Fruit fly (Drosophila melanogaster) whole organism, pupa: Measurements from ENCODE around the gene Sfp84E.

Experiments
- CG10348 ChIP-seq: fragments of 200-800 bp; sonication (Bioruptor generic); IDR thresholded peaks from 2 replicates; pipeline ENCODE4 v1.3.6; 2022; ENCODE audit warnings: missing biosample characterization, missing genetic modification characterization
- CG12605 ChIP-seq: fragments of 200-800 bp; sonication (Bioruptor generic); IDR thresholded peaks from 2 replicates; pipeline ENCODE4 v1.3.6; 2022; ENCODE audit warnings: missing biosample characterization, missing genetic modification characterization
- CG13204 ChIP-seq: fragments of 200-800 bp; sonication (Bioruptor generic); optimal IDR thresholded peaks from 2 replicates; lab custom pipeline; 2018; ENCODE audit warnings: missing biosample characterization, mild to moderate bottlenecking, missing genetic modification characterization, moderate library complexity
- CG14655 ChIP-seq: fragments of 200-800 bp; sonication (Bioruptor generic); optimal IDR thresholded peaks from 3 replicates; lab custom pipeline; 2017; ENCODE audit warnings: mild to moderate bottlenecking, missing biosample characterization, missing genetic modification reagents, missing genetic modification characterization
- CG15710 ChIP-seq: fragments of 200-800 bp; sonication (Bioruptor generic); optimal IDR thresholded peaks from 2 replicates; lab custom pipeline; 2018; ENCODE audit warnings: missing biosample characterization, mild to moderate bottlenecking, missing genetic modification characterization, moderate library complexity
- CG17806 ChIP-seq: fragments of 200-800 bp; sonication (Bioruptor generic); optimal IDR thresholded peaks from 2 replicates; lab custom pipeline; 2018; ENCODE audit warnings: missing biosample characterization, mild to moderate bottlenecking, missing genetic modification characterization, moderate library complexity
- CG32121 ChIP-seq: fragments of 200-800 bp; sonication (Bioruptor generic); IDR thresholded peaks from 2 replicates; pipeline ENCODE4 v1.3.6; 2022; ENCODE audit warnings: missing biosample characterization, missing genetic modification characterization
- CG34367 ChIP-seq: fragments of 200-800 bp; sonication (Bioruptor generic); optimal IDR thresholded peaks from 2 replicates; lab custom pipeline; 2018; ENCODE audit warnings: missing biosample characterization, mild to moderate bottlenecking, missing genetic modification characterization
- CG4496 ChIP-seq: fragments of 200-800 bp; sonication (Bioruptor generic); IDR thresholded peaks from 3 replicates; pipeline ENCODE4 v1.3.6; 2022; ENCODE audit warnings: missing biosample characterization, missing genetic modification characterization
- CG8159 ChIP-seq: fragments of 200-800 bp; sonication (Bioruptor generic); optimal IDR thresholded peaks from 3 replicates; lab custom pipeline; 2018; ENCODE audit warnings: missing biosample characterization, mild to moderate bottlenecking, missing genetic modification characterization, moderate library complexity
- CG8301 ChIP-seq: fragments of 200-800 bp; sonication (Bioruptor generic); optimal IDR thresholded peaks from 2 replicates; lab custom pipeline; 2018; ENCODE audit warnings: missing biosample characterization, mild to moderate bottlenecking, missing genetic modification characterization
- CG9948 ChIP-seq: fragments of 200-800 bp; sonication (Bioruptor generic); optimal IDR thresholded peaks from 2 replicates; lab custom pipeline; 2018; ENCODE audit warnings: missing biosample characterization, mild to moderate bottlenecking, missing genetic modification characterization, moderate library complexity
- D1 ChIP-seq: fragments of 200-800 bp; sonication (Bioruptor generic); optimal IDR thresholded peaks from 2 replicates; lab custom pipeline; 2018; ENCODE audit warnings: missing biosample characterization, mild to moderate bottlenecking, missing genetic modification characterization, moderate library complexity
- EcR ChIP-seq: fragments of 200-800 bp; sonication (Bioruptor generic); optimal IDR thresholded peaks from 3 replicates; lab custom pipeline; 2019; ENCODE audit warnings: missing biosample characterization, missing genetic modification characterization, mild to moderate bottlenecking, moderate library complexity, missing genetic modification reagents
- Ets98B ChIP-seq: fragments of 200-800 bp; sonication (Bioruptor generic); IDR thresholded peaks from 2 replicates; pipeline ENCODE4 v1.3.6; 2022; ENCODE audit warnings: missing biosample characterization, missing genetic modification characterization
- Pif1A ChIP-seq: fragments of 200-800 bp; sonication (Bioruptor generic); optimal IDR thresholded peaks from 3 replicates; lab custom pipeline; 2016; ENCODE audit warnings: missing biosample characterization, missing genetic modification characterization
- Pif1B ChIP-seq: fragments of 200-800 bp; sonication (Bioruptor generic); optimal IDR thresholded peaks from 3 replicates; lab custom pipeline; 2016; ENCODE audit warnings: missing biosample characterization, missing genetic modification characterization
- Snoo ChIP-seq: fragments of 200-800 bp; sonication (Bioruptor generic); optimal IDR thresholded peaks from 3 replicates; lab custom pipeline; 2017; ENCODE audit warnings: missing biosample characterization, mild to moderate bottlenecking, missing genetic modification characterization, inconsistent platforms
- fd96Ca ChIP-seq: fragments of 200-800 bp; sonication (Bioruptor generic); IDR thresholded peaks from 3 replicates; pipeline ENCODE4 v1.3.6; 2022; ENCODE audit warnings: missing biosample characterization, missing genetic modification characterization
- gl ChIP-seq: fragments of 200-800 bp; sonication (Bioruptor generic); optimal IDR thresholded peaks from 2 replicates; lab custom pipeline; 2018; ENCODE audit warnings: missing biosample characterization, mild to moderate bottlenecking, missing genetic modification characterization
- rn ChIP-seq: fragments of 200-800 bp; sonication (Bioruptor generic); IDR thresholded peaks from 2 replicates; pipeline ENCODE4 v1.3.6; 2022; ENCODE audit warnings: missing biosample characterization, missing genetic modification characterization

Gene Sfp84E

dm6 chr3R:7961348-7961747 lies 18.8 kb downstream of the Sfp84E start:
- TF ChIP-seq fd96Ca (GFP tag; lab: Robert Waterston, UW) (no peak), D1 (tag; lab: Kevin White, UChicago) (no peak), CG10348 (GFP tag; lab: Robert Waterston, UW) (no peak), CG9948 (tag; lab: Kevin White, UChicago) (no peak), CG15710 (tag; lab: Kevin White, UChicago) (no peak), Snoo (no peak)

DNA sequence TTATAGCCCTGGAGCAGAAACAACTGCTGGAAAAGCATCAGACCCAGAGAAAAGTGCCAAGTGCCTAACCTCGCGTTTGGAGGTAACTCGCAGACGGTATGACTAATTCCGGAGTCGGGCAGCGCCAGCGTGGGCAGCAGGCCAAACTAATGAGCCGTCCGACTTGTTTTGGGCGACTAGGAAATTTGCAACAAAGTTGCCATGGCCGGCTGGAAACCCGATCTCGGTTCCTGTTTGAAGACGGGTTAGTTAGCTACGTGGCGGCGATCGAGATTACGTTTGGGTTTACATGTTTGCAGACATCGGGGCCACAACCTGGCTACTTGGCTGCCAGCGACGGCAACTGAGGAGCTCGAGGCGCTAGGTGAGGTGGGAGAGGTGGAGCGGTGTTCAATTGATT lies 23.1 kb downstream of the Sfp84E start:
- no peak for TF ChIP-seq CG8159 (tag; lab: Kevin White, UChicago)

DNA sequence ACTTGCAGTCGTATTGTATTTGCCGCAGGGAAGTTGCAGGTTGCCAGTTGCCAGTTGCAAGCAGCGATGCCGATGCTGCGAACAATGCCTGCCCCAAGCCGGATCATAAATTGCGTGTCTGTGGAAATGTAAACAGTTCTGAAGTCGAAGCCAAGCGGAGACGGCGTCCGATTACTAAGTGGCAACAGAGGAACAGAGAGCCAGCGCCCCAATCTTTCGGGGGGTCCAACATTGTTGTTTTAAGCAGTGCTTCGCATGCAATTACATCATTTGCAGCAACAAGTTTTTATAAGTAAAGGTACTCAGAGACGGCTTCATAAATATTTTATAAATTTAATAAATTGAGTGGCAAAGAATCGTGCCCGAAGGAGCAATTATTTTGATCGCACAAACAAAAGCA lies 25.6 kb downstream of the Sfp84E start:
- TF ChIP-seq CG4496 = no peak
- TF ChIP-seq Ets98B = no peak
- TF ChIP-seq rn (GFP tag; lab: Robert Waterston, UW) = no peak
- peak; percentile 10 for TF ChIP-seq CG13204 (GFP tag; lab: Kevin White, UChicago)
- TF ChIP-seq D1 (tag; lab: Kevin White, UChicago) = no peak

dm6 chr3R:7953041-7953788 lies 26.9 kb downstream of the Sfp84E start:
- no peak for TF ChIP-seq CG13204 (GFP tag; lab: Kevin White, UChicago)
- peak; percentile 23 for TF ChIP-seq Pif1A
- TF ChIP-seq Ets98B = no peak
- no peak for TF ChIP-seq rn (GFP tag; lab: Robert Waterston, UW)
- TF ChIP-seq EcR (GFP tag; lab: Kevin White, UChicago) = peak; percentile 96
- TF ChIP-seq CG12605 = no peak
- peak; percentile 32 for TF ChIP-seq D1 (tag; lab: Kevin White, UChicago)
- no peak for TF ChIP-seq CG10348 (GFP tag; lab: Robert Waterston, UW)
- peak; percentile 54 for TF ChIP-seq CG15710 (tag; lab: Kevin White, UChicago)
- peak; percentile 22 for TF ChIP-seq CG34367
- no peak for TF ChIP-seq CG32121 (GFP tag; lab: Robert Waterston, UW)
- peak; percentile 75 for TF ChIP-seq CG8159 (tag; lab: Kevin White, UChicago)
- TF ChIP-seq CG17806 = peak; percentile 68
- no peak for TF ChIP-seq Pif1B (GFP tag; lab: Kevin White, UChicago)
- peak; percentile 16 for TF ChIP-seq CG8301
- TF ChIP-seq CG9948 (tag; lab: Kevin White, UChicago) = peak; percentile 62
- TF ChIP-seq fd96Ca (GFP tag; lab: Robert Waterston, UW) = no peak
- no peak for TF ChIP-seq gl
- no peak for TF ChIP-seq Snoo
- TF ChIP-seq CG14655 = peak; percentile 60
- TF ChIP-seq CG4496 = 0 out of 3 replicates have a peak, but pooled peaks have one; percentile 44
- TF ChIP-seq, all 21 proteins: peak for 11

- no peak for TF ChIP-seq CG15710 (tag; lab: Kevin White, UChicago)
- no peak for TF ChIP-seq Ets98B
- TF ChIP-seq Pif1B (GFP tag; lab: Kevin White, UChicago) = no peak
- TF ChIP-seq CG4496 = no peak
- no peak for TF ChIP-seq CG8301
- TF ChIP-seq Pif1A = no peak
- TF ChIP-seq CG34367 = no peak
- TF ChIP-seq fd96Ca (GFP tag; lab: Robert Waterston, UW) = no peak
- TF ChIP-seq CG32121 (GFP tag; lab: Robert Waterston, UW) = no peak
- TF ChIP-seq CG17806 = no peak
- no peak for TF ChIP-seq gl
- TF ChIP-seq CG13204 (GFP tag; lab: Kevin White, UChicago) = no peak
- TF ChIP-seq CG10348 (GFP tag; lab: Robert Waterston, UW) = no peak
These were observed 30.0 kb downstream of the Sfp84E start for dm6 chr3R:7950147-7950546.

DNA sequence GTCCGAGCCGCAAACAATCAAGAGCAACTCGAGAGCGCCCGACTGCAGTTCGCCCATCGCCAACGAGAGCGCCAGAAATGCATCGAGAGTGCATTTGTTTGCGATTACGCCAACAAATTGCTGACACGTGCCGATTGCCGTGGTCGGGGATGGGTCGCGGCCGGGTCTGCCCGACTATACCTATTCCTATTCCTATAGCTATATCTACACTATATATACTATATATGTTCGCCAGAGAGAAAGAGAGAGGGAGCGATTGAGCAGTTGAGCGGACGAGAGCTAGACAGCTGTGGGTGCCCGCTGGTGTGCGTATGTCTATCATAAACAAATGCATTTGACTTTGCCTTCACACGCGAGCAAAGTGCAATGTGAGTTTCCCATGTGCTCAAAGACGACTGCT lies 32.8 kb downstream of the Sfp84E start:
- TF ChIP-seq CG8301 = peak; percentile 15
- no peak for TF ChIP-seq fd96Ca (GFP tag; lab: Robert Waterston, UW)
- peak; percentile 31; the same call in 1 of the 2 replicates for TF ChIP-seq Ets98B
- peak; percentile 37; the same call in 1 of the 3 replicates for TF ChIP-seq CG4496
- peak; percentile 32; the same call in 1 of the 2 replicates for TF ChIP-seq CG12605
- TF ChIP-seq CG32121 (GFP tag; lab: Robert Waterston, UW) = peak; percentile 68
- peak; percentile 34 for TF ChIP-seq CG14655
- TF ChIP-seq CG15710 (tag; lab: Kevin White, UChicago) = no peak
- TF ChIP-seq, all 21 proteins: peak for 6

- TF ChIP-seq CG14655 (peak; percentile 39), CG9948 (tag; lab: Kevin White, UChicago) (no peak), CG12605 (no peak), CG4496 (no peak), CG15710 (tag; lab: Kevin White, UChicago) (peak; percentile 1), Pif1B (GFP tag; lab: Kevin White, UChicago) (no peak), Pif1A (no peak), gl (no peak), Ets98B (no peak), D1 (tag; lab: Kevin White, UChicago) (no peak), CG13204 (GFP tag; lab: Kevin White, UChicago) (no peak), CG8159 (tag; lab: Kevin White, UChicago) (no peak), CG17806 (no peak), CG10348 (GFP tag; lab: Robert Waterston, UW) (no peak), CG8301 (peak; percentile 5), CG32121 (GFP tag; lab: Robert Waterston, UW) (peak; percentile 26; the same call in 1 of the 2 replicates), fd96Ca (GFP tag; lab: Robert Waterston, UW) (no peak), Snoo (no peak), CG34367 (no peak), rn (GFP tag; lab: Robert Waterston, UW) (no peak), EcR (GFP tag; lab: Kevin White, UChicago) (no peak)
These were observed 35.3 kb downstream of the Sfp84E start for dm6 chr3R:7944699-7945349.
